Worm (Caenorhabditis elegans) whole organism, early embryonic: Measurements from ENCODE around the gene cbp-1.

Experiments
- B0310.2 ChIP-seq: sonication (generic microtip); optimal IDR thresholded peaks from 2 replicates; lab custom pipeline; 2016; ENCODE audit warnings: mild to moderate bottlenecking, missing genetic modification characterization, missing compliant biosample characterization
- F13C5.2 ChIP-seq: sonication (generic microtip); optimal IDR thresholded peaks from 2 replicates; lab custom pipeline; 2017; ENCODE audit warnings: mild to moderate bottlenecking, missing genetic modification characterization, inconsistent platforms, missing compliant biosample characterization
- aly-1 ChIP-seq: sonication (generic microtip); optimal IDR thresholded peaks from 2 replicates; lab custom pipeline; 2016; ENCODE audit warnings: missing genetic modification characterization, missing compliant biosample characterization
- ama-1 ChIP-seq: fragments of 150-350 bp; optimal IDR thresholded peaks from 2 replicates; lab custom pipeline; 2014
- ets-7 ChIP-seq: sonication (generic microtip); optimal IDR thresholded peaks from 2 replicates; lab custom pipeline; 2016; ENCODE audit warnings: missing genotype, missing genetic modification characterization, missing compliant biosample characterization
- hmbx-1 ChIP-seq: sonication (generic microtip); optimal IDR thresholded peaks from 2 replicates; lab custom pipeline; 2016; ENCODE audit warnings: mild to moderate bottlenecking, missing genetic modification characterization, missing compliant biosample characterization
- hmg-4 ChIP-seq: fragments of 200-800 bp; sonication (Bioruptor generic); optimal IDR thresholded peaks from 2 replicates; lab custom pipeline; 2018; ENCODE audit warnings: mild to moderate bottlenecking, missing genetic modification characterization, missing compliant biosample characterization
- hnd-1 ChIP-seq: sonication (generic microtip); optimal IDR thresholded peaks from 2 replicates; lab custom pipeline; 2016; ENCODE audit warnings: missing genetic modification characterization, missing compliant biosample characterization
- pes-1 ChIP-seq: fragments of 200-800 bp; sonication (Bioruptor generic); IDR thresholded peaks from 2 replicates; pipeline ENCODE4 v1.3.6; 2022; ENCODE audit warnings: missing genetic modification reagents, missing genetic modification characterization, missing compliant biosample characterization
- tbx-37 ChIP-seq: fragments of 200-800 bp; sonication (Bioruptor generic); conservative IDR thresholded peaks from 2 replicates; pipeline ENCODE4 v1.3.6; 2022; ENCODE audit warnings: missing genetic modification reagents, missing genetic modification characterization, missing compliant biosample characterization
- tra-4 ChIP-seq: sonication (generic microtip); optimal IDR thresholded peaks from 2 replicates; lab custom pipeline; 2017; ENCODE audit warnings: missing genetic modification characterization, missing compliant biosample characterization

- TF ChIP-seq B0310.2 (tag; lab: Kevin White, UChicago) (no peak), ama-1 (lab: Kevin White, UChicago) (no peak), ets-7 (tag; lab: Kevin White, UChicago) (no peak), tbx-37 (GFP tag; lab: Robert Waterston, UW) (no peak), F13C5.2 (tag; lab: Kevin White, UChicago) (no peak), hmbx-1 (tag; lab: Kevin White, UChicago) (no peak), tra-4 (no peak), hmg-4 (no peak), pes-1 (GFP tag; lab: Robert Waterston, UW) (no peak), hnd-1 (tag; lab: Kevin White, UChicago) (no peak), aly-1 (tag; lab: Kevin White, UChicago) (no peak)
Observed at ce11 chrIII:9740663-9741062, 25.6 kb upstream of the cbp-1 start.
